Worm (Caenorhabditis elegans) whole organism, young adult: ENCODE measurements around the gene ttll-4.
A peak's percentile ranks its signal among the peaks of the same experiment; 100 is the strongest.

Source experiments
- B0019.2 ChIP-seq: fragments of 200-800 bp; sonication (Bioruptor generic); conservative IDR thresholded peaks from 2 replicates; pipeline ENCODE4 v1.3.6; 2022; ENCODE audit warnings: missing genetic modification reagents, missing genetic modification characterization, missing compliant biosample characterization
- B0035.1 ChIP-seq: sonication (generic microtip); optimal IDR thresholded peaks from 2 replicates; lab custom pipeline; 2016; ENCODE audit warnings: missing genetic modification characterization, mild to moderate bottlenecking, missing compliant biosample characterization, missing genotype, missing genetic modification reagents
- C06A6.2 ChIP-seq: fragments of 200-800 bp; sonication (Bioruptor generic); conservative IDR thresholded peaks from 2 replicates; pipeline ENCODE4 v1.3.6; 2022; ENCODE audit warnings: missing genetic modification characterization, missing compliant biosample characterization
- F33H1.4 ChIP-seq: fragments of 200-800 bp; sonication (Bioruptor generic); IDR thresholded peaks from 2 replicates; pipeline ENCODE4 v1.3.6; 2022; ENCODE audit warnings: missing genetic modification reagents, missing genetic modification characterization, missing compliant biosample characterization
- F37B4.10 ChIP-seq: fragments of 200-800 bp; sonication (Bioruptor generic); IDR thresholded peaks from 2 replicates; pipeline ENCODE4 v1.3.6; 2022; ENCODE audit warnings: missing genetic modification characterization, missing compliant biosample characterization
- F57A8.1 ChIP-seq: fragments of 200-800 bp; sonication (Bioruptor generic); optimal IDR thresholded peaks from 2 replicates; lab custom pipeline; 2018; ENCODE audit warnings: mild to moderate bottlenecking, missing genetic modification characterization, moderate library complexity, missing compliant biosample characterization
- F57C9.4 ChIP-seq: sonication (generic microtip); optimal IDR thresholded peaks from 2 replicates; lab custom pipeline; 2017; ENCODE audit warnings: mild to moderate bottlenecking, missing genetic modification characterization, missing compliant biosample characterization
- K12H6.12 ChIP-seq: fragments of 200-800 bp; sonication (Bioruptor generic); optimal IDR thresholded peaks from 2 replicates; lab custom pipeline; 2018; ENCODE audit warnings: mild to moderate bottlenecking, missing genetic modification characterization, missing compliant biosample characterization
- T07F8.4 ChIP-seq: sonication (generic microtip); optimal IDR thresholded peaks from 2 replicates; lab custom pipeline; 2016; ENCODE audit warnings: mild to moderate bottlenecking, missing genetic modification characterization, moderate library complexity, missing compliant biosample characterization
- Y53F4B.3 ChIP-seq: fragments of 200-800 bp; sonication (Bioruptor generic); IDR thresholded peaks from 2 replicates; pipeline ENCODE4 v1.3.6; 2022; ENCODE audit warnings: missing genetic modification reagents, missing genetic modification characterization, missing compliant biosample characterization
- Y53G8AR.9 ChIP-seq: fragments of 200-800 bp; sonication (Bioruptor generic); conservative IDR thresholded peaks from 2 replicates; pipeline ENCODE4 v1.3.6; 2022; ENCODE audit warnings: missing genetic modification reagents, missing genetic modification characterization, missing compliant biosample characterization
- Y56A3A.18 ChIP-seq: fragments of 200-800 bp; sonication (Bioruptor generic); IDR thresholded peaks from 2 replicates; pipeline ENCODE4 v1.3.6; 2022; ENCODE audit warnings: missing genetic modification reagents, missing genetic modification characterization, missing compliant biosample characterization
- attf-5 ChIP-seq: fragments of 200-800 bp; sonication (Bioruptor generic); optimal IDR thresholded peaks from 2 replicates; lab custom pipeline; 2018; ENCODE audit warnings: mild to moderate bottlenecking, missing genetic modification characterization, missing compliant biosample characterization
- ccch-3 ChIP-seq: fragments of 200-800 bp; sonication (Bioruptor generic); optimal IDR thresholded peaks from 2 replicates; lab custom pipeline; 2018; ENCODE audit warnings: mild to moderate bottlenecking, missing genetic modification characterization, missing compliant biosample characterization
- ceh-27 ChIP-seq: fragments of 200-800 bp; sonication (Bioruptor generic); optimal IDR thresholded peaks from 2 replicates; lab custom pipeline; 2018; ENCODE audit warnings: mild to moderate bottlenecking, missing genetic modification characterization, moderate library complexity, missing compliant biosample characterization
- ceh-79 ChIP-seq: sonication (generic microtip); optimal IDR thresholded peaks from 2 replicates; lab custom pipeline; 2017; ENCODE audit warnings: mild to moderate bottlenecking, missing genetic modification characterization, missing compliant biosample characterization
- chd-7 ChIP-seq: sonication (generic microtip); optimal IDR thresholded peaks from 2 replicates; lab custom pipeline; 2016; ENCODE audit warnings: mild to moderate bottlenecking, missing genetic modification characterization, moderate library complexity, missing compliant biosample characterization
- dox-1 ChIP-seq: fragments of 200-800 bp; sonication (Bioruptor generic); IDR thresholded peaks from 2 replicates; pipeline ENCODE4 v1.3.6; 2022; ENCODE audit warnings: missing genetic modification reagents, missing genetic modification characterization, missing compliant biosample characterization
- efl-1 ChIP-seq: fragments of 150-350 bp; optimal IDR thresholded peaks from 2 replicates; lab custom pipeline; 2014; ENCODE audit warnings: missing biosample characterization, missing genetic modification reagents, missing genetic modification characterization
- hlh-26 ChIP-seq: fragments of 200-800 bp; sonication (Bioruptor generic); conservative IDR thresholded peaks from 2 replicates; pipeline ENCODE4 v1.3.6; 2022; ENCODE audit warnings: missing genetic modification reagents, missing genetic modification characterization, missing compliant biosample characterization
- hsf-1 ChIP-seq: fragments of 200-800 bp; sonication (Bioruptor generic); IDR thresholded peaks from 2 replicates; pipeline ENCODE4 v1.3.6; 2022; ENCODE audit warnings: missing genetic modification reagents, missing genetic modification characterization, missing compliant biosample characterization
- let-526 ChIP-seq: fragments of 200-800 bp; sonication (Bioruptor generic); IDR thresholded peaks from 2 replicates; pipeline ENCODE4 v1.3.6; 2022; ENCODE audit warnings: missing genetic modification reagents, missing genetic modification characterization, missing compliant biosample characterization
- let-607 ChIP-seq, 2 experiments: fragments of 200-800 bp in 1 of 2; sonication (Bioruptor generic) in 1 of 2; sonication (generic microtip) in 1 of 2; optimal IDR thresholded peaks; 2 replicates each; lab custom pipeline; 2016 to 2018; ENCODE audit warnings: mild to moderate bottlenecking in 2 of 2, missing compliant biosample characterization in 2 of 2, missing genetic modification characterization in 2 of 2, moderate library complexity in 2 of 2, missing genotype in 1 of 2
- lin-26 ChIP-seq: fragments of 200-800 bp; sonication (Bioruptor generic); IDR thresholded peaks from 2 replicates; pipeline ENCODE4 v1.3.6; 2022; ENCODE audit warnings: missing genetic modification reagents, missing genetic modification characterization, missing compliant biosample characterization
- lin-54 ChIP-seq: fragments of 200-800 bp; sonication (Bioruptor generic); optimal IDR thresholded peaks from 2 replicates; lab custom pipeline; 2018; ENCODE audit warnings: mild to moderate bottlenecking, missing genetic modification characterization, missing compliant biosample characterization
- lir-1 ChIP-seq: fragments of 200-800 bp; sonication (Bioruptor generic); conservative IDR thresholded peaks from 2 replicates; pipeline ENCODE4 v1.3.6; 2022; ENCODE audit warnings: missing genetic modification reagents, missing genetic modification characterization, missing compliant biosample characterization
- lsl-1 ChIP-seq: fragments of 200-800 bp; sonication (Bioruptor generic); optimal IDR thresholded peaks from 2 replicates; lab custom pipeline; 2018; ENCODE audit warnings: mild to moderate bottlenecking, missing genetic modification characterization, moderate library complexity, missing compliant biosample characterization
- madf-10 ChIP-seq: sonication (generic microtip); optimal IDR thresholded peaks from 2 replicates; lab custom pipeline; 2016; ENCODE audit warnings: mild to moderate bottlenecking, missing genetic modification characterization, missing compliant biosample characterization
- madf-6 ChIP-seq: fragments of 200-800 bp; sonication (Bioruptor generic); IDR thresholded peaks from 2 replicates; pipeline ENCODE4 v1.3.6; 2022; ENCODE audit warnings: missing genetic modification reagents, missing genetic modification characterization, missing compliant biosample characterization
- nhr-120 ChIP-seq: fragments of 200-800 bp; sonication (Bioruptor generic); IDR thresholded peaks from 2 replicates; pipeline ENCODE4 v1.3.6; 2022; ENCODE audit warnings: missing genetic modification characterization, missing compliant biosample characterization
- nhr-80 ChIP-seq: sonication (generic microtip); optimal IDR thresholded peaks from 2 replicates; lab custom pipeline; 2016; ENCODE audit warnings: missing genetic modification characterization, missing compliant biosample characterization
- pbrm-1 ChIP-seq: fragments of 200-800 bp; sonication (Bioruptor generic); IDR thresholded peaks from 2 replicates; pipeline ENCODE4 v1.3.6; 2022; ENCODE audit warnings: missing genetic modification reagents, missing genetic modification characterization, missing compliant biosample characterization
- rcor-1 ChIP-seq: fragments of 200-800 bp; sonication (Bioruptor generic); IDR thresholded peaks from 2 replicates; pipeline ENCODE4 v1.3.6; 2022; ENCODE audit warnings: missing genetic modification reagents, missing genetic modification characterization, missing compliant biosample characterization
- rec-8 ChIP-seq, 2 experiments: sonication (generic microtip); optimal IDR thresholded peaks; 2 replicates each; lab custom pipeline; 2016; ENCODE audit warnings: mild to moderate bottlenecking in 2 of 2, missing genetic modification characterization in 2 of 2, missing genetic modification reagents in 2 of 2, missing genotype in 2 of 2, missing biosample characterization in 1 of 2, missing compliant biosample characterization in 1 of 2, moderate library complexity in 1 of 2
- rpc-1 ChIP-seq, 2 experiments: fragments of 150-350 bp in 1 of 2; sonication (generic microtip) in 1 of 2; optimal IDR thresholded peaks; 2 replicates each; lab custom pipeline; 2014 to 2018; ENCODE audit warnings: missing biosample characterization in 1 of 2, missing genetic modification characterization in 1 of 2, missing genetic modification reagents in 1 of 2, missing genotype in 1 of 2
- sptf-2 ChIP-seq: fragments of 200-800 bp; sonication (Bioruptor generic); optimal IDR thresholded peaks from 2 replicates; lab custom pipeline; 2018; ENCODE audit warnings: mild to moderate bottlenecking, missing genetic modification characterization, missing compliant biosample characterization
- unc-62 ChIP-seq: fragments of 150-350 bp; optimal IDR thresholded peaks from 2 replicates; lab custom pipeline; 2014; ENCODE audit warnings: missing biosample characterization, missing genetic modification reagents, missing genetic modification characterization
- ztf-22 ChIP-seq: fragments of 200-800 bp; sonication (Bioruptor generic); optimal IDR thresholded peaks from 2 replicates; lab custom pipeline; 2018; ENCODE audit warnings: mild to moderate bottlenecking, missing genetic modification characterization, moderate library complexity, missing compliant biosample characterization
- ztf-28 ChIP-seq: fragments of 200-800 bp; sonication (Bioruptor generic); IDR thresholded peaks from 2 replicates; pipeline ENCODE4 v1.3.6; 2022; ENCODE audit warnings: missing genetic modification reagents, missing genetic modification characterization, missing compliant biosample characterization

ttll-4 gene

DNA sequence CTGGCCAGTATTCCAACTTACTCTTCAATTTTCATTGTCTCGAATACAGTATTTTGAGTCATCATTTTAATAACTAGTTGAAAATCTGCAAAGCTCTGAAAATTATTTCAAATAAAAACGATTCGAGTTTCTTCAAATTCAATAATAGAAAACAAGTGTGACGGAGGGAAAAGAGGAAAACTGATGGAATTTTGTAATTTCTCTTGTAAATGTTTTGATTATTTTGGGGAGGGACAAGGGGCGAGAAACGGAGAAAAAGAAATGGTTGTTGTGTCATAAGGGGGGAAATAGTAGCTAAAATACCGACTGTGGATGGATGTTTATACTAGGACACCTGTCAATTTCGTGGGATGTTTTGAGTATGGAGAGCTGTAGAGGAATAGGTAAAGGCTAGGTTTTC is 45.8 kb upstream of the ttll-4 start, which contains the start of gene T16G12.9:
Gene T16G12.9 (minus strand): TSS at position 101 of the 400 bp plus-strand sequence.
- TF ChIP-seq Y53G8AR.9: no peak

ce11 chrIII:10078784-10079183 is 45.2 kb upstream of the ttll-4 start:
- TF ChIP-seq unc-62 (GFP tag; lab: Kevin White, UChicago) (peak; percentile 8), let-607 (tag; optimal IDR thresholded peaks at IDR 0.05; lab: Kevin White, UChicago) (peak in 1 of 2 experiments; percentile 68), efl-1 (no peak), pbrm-1 (no peak), F37B4.10 (GFP tag; lab: Robert Waterston, UW) (no peak), ceh-79 (no peak), dox-1 (no peak), B0019.2 (GFP tag; lab: Robert Waterston, UW) (no peak), rec-8 (tag; optimal IDR thresholded peaks at IDR 0.05; lab: Kevin White, UChicago) (no peak), nhr-80 (tag; lab: Kevin White, UChicago) (peak; percentile 34), let-526 (GFP tag; lab: Robert Waterston, UW) (no peak)

DNA sequence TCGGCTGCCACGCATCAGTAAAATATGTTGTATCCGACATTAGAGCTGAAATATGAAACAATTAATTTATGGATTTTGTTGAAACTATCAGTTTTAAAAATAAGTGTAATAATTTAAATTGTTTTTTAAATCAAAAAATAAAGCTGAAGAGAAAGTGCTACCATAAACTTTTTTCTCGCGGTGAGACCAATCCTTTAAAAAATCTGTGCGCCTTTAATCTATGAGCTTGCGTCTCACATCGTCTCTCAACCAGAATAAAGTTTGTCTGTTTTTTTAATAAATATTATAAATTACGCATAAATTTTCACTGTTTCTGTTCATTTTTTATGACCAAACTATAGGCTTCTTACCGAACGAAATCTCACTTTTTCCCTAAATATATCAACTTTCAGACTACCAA is 40.7 kb upstream of the ttll-4 start, which contains the start of gene T16H12.3:
Gene T16H12.3 (minus strand): TSS at position 51 of the 400 bp plus-strand sequence.
- TF ChIP-seq lsl-1: peak; percentile 67
- TF ChIP-seq hsf-1 (GFP tag; lab: Robert Waterston, UW): no peak
- TF ChIP-seq attf-5: no peak
- peak; percentile 64 for TF ChIP-seq F33H1.4 (GFP tag; lab: Robert Waterston, UW)
- peak; percentile 38; the same call in 1 of the 2 replicates for TF ChIP-seq madf-6 (GFP tag; lab: Robert Waterston, UW)

DNA sequence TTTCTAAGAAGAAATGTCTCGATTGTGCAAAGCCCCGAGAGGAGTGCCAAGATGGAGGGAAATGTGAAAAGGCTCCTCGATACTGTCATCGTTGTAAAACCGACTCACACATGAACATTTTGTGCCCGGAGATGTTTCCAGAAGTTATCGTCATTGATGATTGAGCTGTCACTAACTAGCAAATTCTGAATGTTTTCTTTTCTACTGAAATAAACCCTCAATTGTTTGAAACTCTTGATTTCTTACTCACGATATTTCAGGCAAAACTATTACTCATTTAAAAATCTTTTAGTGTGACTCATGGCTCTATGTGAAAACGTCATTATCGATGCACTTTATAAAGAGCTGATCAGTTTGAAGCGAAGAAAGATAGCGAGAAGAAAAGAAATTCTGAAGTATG is 38.9 kb upstream of the ttll-4 start, which contains the start of gene T16H12.13:
Gene T16H12.13 (plus strand): TSS at position 301 of the 400 bp plus-strand sequence.
- TF ChIP-seq ccch-3 (no peak), lin-54 (no peak), sptf-2 (GFP tag; lab: Kevin White, UChicago) (no peak), F57C9.4 (no peak), T07F8.4 (no peak), rpc-1 (optimal IDR thresholded peaks at IDR 0.05; lab: Kevin White, UChicago) (no peak), rpc-1 (tag; optimal IDR thresholded peaks at IDR 0.05; lab: Kevin White, UChicago) (no peak), B0035.1 (tag; lab: Kevin White, UChicago) (no peak), K12H6.12 (tag; lab: Kevin White, UChicago) (no peak)

DNA sequence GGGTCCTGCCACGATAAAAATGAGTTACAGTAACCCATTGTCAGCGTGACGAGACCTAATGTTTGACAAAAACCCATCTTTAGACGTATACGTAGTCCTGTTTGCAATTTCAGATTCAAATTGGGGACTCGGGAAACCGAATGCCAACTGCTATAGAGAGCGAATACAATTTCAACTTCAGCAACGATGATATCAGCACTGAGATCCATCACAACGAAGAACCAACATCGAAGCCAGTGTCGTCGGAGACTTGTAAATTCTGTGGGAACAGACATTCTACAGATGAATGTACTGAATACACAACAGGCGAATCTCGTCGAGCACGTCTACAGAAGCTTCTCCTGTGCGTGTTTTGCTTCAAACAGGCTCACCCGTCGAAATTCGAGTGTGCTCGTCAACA is 38.4 kb upstream of the ttll-4 start:
- TF ChIP-seq Y53F4B.3 (GFP tag; lab: Robert Waterston, UW) (no peak), ztf-28 (0 out of 2 replicates have a peak, but pooled peaks have one; percentile 21)

DNA sequence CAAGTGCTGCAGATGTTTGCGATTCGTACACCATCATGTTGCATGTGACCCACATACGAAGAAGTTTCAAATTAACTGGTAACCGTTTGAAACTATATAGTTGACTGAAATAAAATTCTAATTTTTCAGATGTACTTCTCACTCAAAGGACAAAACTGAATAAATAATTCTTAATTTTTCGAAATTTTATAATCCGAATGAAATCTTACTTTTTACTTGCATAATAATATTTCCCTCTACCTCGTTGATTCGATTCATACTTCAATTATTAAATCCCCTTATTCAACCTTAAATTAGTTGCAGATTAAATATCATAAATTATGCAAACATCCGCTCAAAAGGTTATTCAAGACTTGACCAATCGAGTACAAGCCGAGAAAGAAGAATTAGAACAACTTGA is 38.0 kb upstream of the ttll-4 start, which contains the start of gene T16H12.2:
Gene T16H12.2 (plus strand): TSS at position 301 of the 400 bp plus-strand sequence.
- no peak for TF ChIP-seq chd-7 (tag; lab: Kevin White, UChicago)
- TF ChIP-seq ceh-27 (GFP tag; lab: Kevin White, UChicago): no peak
- no peak for TF ChIP-seq lin-26 (GFP tag; lab: Robert Waterston, UW)
- TF ChIP-seq ztf-22 (GFP tag; lab: Kevin White, UChicago): no peak
- TF ChIP-seq F37B4.10 (GFP tag; lab: Robert Waterston, UW): no peak
- TF ChIP-seq madf-10 (tag; lab: Kevin White, UChicago): no peak
- TF ChIP-seq nhr-120 (GFP tag; lab: Robert Waterston, UW): no peak
- no peak for TF ChIP-seq Y56A3A.18 (GFP tag; lab: Robert Waterston, UW)
- TF ChIP-seq hlh-26: no peak
- TF ChIP-seq rpc-1 (optimal IDR thresholded peaks at IDR 0.05; lab: Kevin White, UChicago): no peak
- no peak for TF ChIP-seq rpc-1 (tag; optimal IDR thresholded peaks at IDR 0.05; lab: Kevin White, UChicago)
- TF ChIP-seq rcor-1 (GFP tag; lab: Robert Waterston, UW): no peak
- no peak for TF ChIP-seq F57A8.1
- no peak for TF ChIP-seq C06A6.2 (GFP tag; lab: Robert Waterston, UW)
- no peak for TF ChIP-seq lir-1 (GFP tag; lab: Robert Waterston, UW)
